Worm (Caenorhabditis elegans) whole organism, L4 larva: ENCODE results near the gene rml-4.

Experiments
- D1046.2 ChIP-seq: fragments of 200-800 bp; sonication (Bioruptor generic); IDR thresholded peaks from 2 replicates; pipeline ENCODE4 v1.3.6; 2022; ENCODE audit warnings: missing genetic modification characterization, missing compliant biosample characterization
- T26A8.4 ChIP-seq: fragments of 200-800 bp; sonication (Bioruptor generic); IDR thresholded peaks from 2 replicates; pipeline ENCODE4 v1.3.6; 2022; ENCODE audit warnings: missing genetic modification characterization, missing compliant biosample characterization
- ama-1 ChIP-seq: fragments of 150-350 bp; optimal IDR thresholded peaks from 2 replicates; lab custom pipeline; 2014; ENCODE audit warnings: inconsistent platforms, mixed read lengths
- nhr-237 ChIP-seq: sonication (generic microtip); optimal IDR thresholded peaks from 2 replicates; lab custom pipeline; 2017; ENCODE audit warnings: missing biosample characterization, missing genetic modification characterization
- pha-4 ChIP-seq, 2 experiments: fragments of 150-350 bp in 1 of 2; fragments of 200-800 bp in 1 of 2; sonication (Bioruptor generic) in 1 of 2; IDR thresholded peaks in 1 of 2; optimal IDR thresholded peaks in 1 of 2; 2 replicates each; pipeline versions ENCODE4 v1.3.6 to Lab custom; 2014 to 2022; ENCODE audit warnings: missing genetic modification characterization in 2 of 2, missing genetic modification reagents in 2 of 2, missing biosample characterization in 1 of 2, missing compliant biosample characterization in 1 of 2
- sdz-12 ChIP-seq: fragments of 200-800 bp; sonication (Bioruptor generic); optimal IDR thresholded peaks from 2 replicates; lab custom pipeline; 2018; ENCODE audit warnings: mild to moderate bottlenecking, missing genetic modification characterization, missing compliant biosample characterization
- snpc-1.2 ChIP-seq: fragments of 200-800 bp; sonication (Bioruptor generic); IDR thresholded peaks from 2 replicates; pipeline ENCODE4 v1.3.6; 2022; ENCODE audit warnings: missing genetic modification reagents, missing genetic modification characterization, missing compliant biosample characterization
- snpc-4 ChIP-seq: fragments of 150-350 bp; optimal IDR thresholded peaks from 2 replicates; lab custom pipeline; 2014; ENCODE audit warnings: missing biosample characterization, missing genetic modification characterization
- spr-3 ChIP-seq: fragments of 200-800 bp; sonication (Bioruptor generic); optimal IDR thresholded peaks from 2 replicates; lab custom pipeline; 2018; ENCODE audit warnings: mild to moderate bottlenecking, missing genetic modification characterization, missing compliant biosample characterization
- unc-62 ChIP-seq, 3 experiments: fragments of 150-350 bp in 1 of 3; sonication (generic microtip); optimal IDR thresholded peaks in 2 of 3; peaks in 1 of 3; 1 replicate in 1 of 3; 2 replicates in 2 of 3; lab custom pipeline; 2014 to 2017; ENCODE audit warnings: missing biosample characterization in 3 of 3, missing genetic modification characterization in 3 of 3, missing genetic modification reagents in 3 of 3, missing genotype in 1 of 3

- TF ChIP-seq pha-4 (GFP tag; IDR thresholded peaks at IDR 0.05; lab: Robert Waterston, UW) (no peak), pha-4 (tag; optimal IDR thresholded peaks at IDR 0.05; lab: Kevin White, UChicago) (no peak), unc-62 (GFP tag; optimal IDR thresholded peaks at IDR 0.05 in 1 of 2; lab: Kevin White, UChicago) (no peak), unc-62 (tag; optimal IDR thresholded peaks at IDR 0.05; lab: Kevin White, UChicago) (no peak), T26A8.4 (GFP tag; lab: Robert Waterston, UW) (no peak), sdz-12 (no peak), snpc-1.2 (GFP tag; lab: Robert Waterston, UW) (no peak), spr-3 (GFP tag; lab: Kevin White, UChicago) (no peak), snpc-4 (tag; lab: Kevin White, UChicago) (no peak), ama-1 (lab: Kevin White, UChicago) (no peak), D1046.2 (GFP tag; lab: Robert Waterston, UW) (no peak), nhr-237 (tag; lab: Kevin White, UChicago) (no peak)
These were observed 46.6 kb downstream of the rml-4 start for ce11 chrII:4341484-4341883.
